Fruit fly (Drosophila melanogaster): ENCODE data around the gene eEF1gamma.
A peak's percentile ranks its signal among the peaks of the same experiment; 100 is the strongest.

Gene eEF1gamma

DNA sequence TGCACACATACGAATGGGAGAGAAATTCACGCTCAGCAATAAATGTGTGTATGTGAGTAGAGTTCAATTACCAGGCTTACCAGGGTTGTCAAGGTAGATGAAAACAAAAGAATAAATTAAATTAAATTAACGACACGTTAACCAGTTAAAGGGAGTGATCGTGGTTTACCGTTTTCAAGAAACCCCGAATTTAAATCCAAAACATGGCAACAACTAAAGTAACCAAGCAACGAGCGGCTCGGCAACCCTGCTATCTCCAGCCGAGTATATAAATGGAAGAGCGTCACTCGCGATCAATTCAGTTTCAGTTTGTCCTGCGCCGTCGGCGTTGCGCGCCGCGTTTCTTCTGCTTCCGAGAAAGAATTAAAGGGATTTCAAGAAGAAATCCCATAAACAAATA is 5.7 kb upstream of the eEF1gamma start (continued):
- TF ChIP-seq tna (GFP tag; IDR thresholded peaks at IDR 0.05; ENCODE audit: partially characterized antibody), result peak; percentile 45; the same call in 1 of the 2 replicates
- peak; percentile 95 for TF ChIP-seq TFAM (GFP tag; optimal IDR thresholded peaks at IDR 0.05)
- 0 out of 2 replicates have a peak, but pooled peaks have one; percentile 17 for TF ChIP-seq hbn (GFP tag; IDR thresholded peaks at IDR 0.05; ENCODE audit: partially characterized antibody)
- no peak for TF ChIP-seq vnd (GFP tag; IDR thresholded peaks at IDR 0.05; ENCODE audit: partially characterized antibody)
- peak; percentile 98 for TF ChIP-seq CG4404 (GFP tag; IDR thresholded peaks at IDR 0.05)
- peak; percentile 99 for TF ChIP-seq odd (GFP tag; optimal IDR thresholded peaks at IDR 0.05)
- peak; percentile 99 for TF ChIP-seq Antp (GFP tag; optimal IDR thresholded peaks at IDR 0.05)
- peak; percentile 99 for TF ChIP-seq Dad (GFP tag; optimal IDR thresholded peaks at IDR 0.05)
- TF ChIP-seq tap (tag; optimal IDR thresholded peaks at IDR 0.05), result peak; percentile 99
- TF ChIP-seq cg (GFP tag; optimal IDR thresholded peaks at IDR 0.05), result peak; percentile 85
- no peak for TF ChIP-seq nerfin-2 (GFP tag; IDR thresholded peaks at IDR 0.05; ENCODE audit: partially characterized antibody)
- no peak for TF ChIP-seq HLHmδ (GFP tag; optimal IDR thresholded peaks at IDR 0.05)
- TF ChIP-seq Ets97D (GFP tag; optimal IDR thresholded peaks at IDR 0.05), result peak; percentile 96
- peak; percentile 98 for TF ChIP-seq fd102C (GFP tag; optimal IDR thresholded peaks at IDR 0.05)
- TF ChIP-seq run (tag; optimal IDR thresholded peaks at IDR 0.05), result peak; percentile 98
- TF ChIP-seq B-H1 (GFP tag; IDR thresholded peaks at IDR 0.05), result peak; percentile 99
- TF ChIP-seq Sox100B (GFP tag; optimal IDR thresholded peaks at IDR 0.05), result peak; percentile 98
- TF ChIP-seq CG2120 (GFP tag; optimal IDR thresholded peaks at IDR 0.05), result peak; percentile 99
- TF ChIP-seq CG11695 (GFP tag; IDR thresholded peaks at IDR 0.05), result peak; percentile 99
- TF ChIP-seq CG30431 (GFP tag; optimal IDR thresholded peaks at IDR 0.05), result peak; percentile 99
- peak; percentile 99 for TF ChIP-seq Six4 (GFP tag; optimal IDR thresholded peaks at IDR 0.05)
- peak; percentile 99 for TF ChIP-seq CG1602 (GFP tag; optimal IDR thresholded peaks at IDR 0.05)
- TF ChIP-seq sob (GFP tag; IDR thresholded peaks at IDR 0.05), result peak; percentile 99
- TF ChIP-seq sd (tag; optimal IDR thresholded peaks at IDR 0.05), result peak; percentile 94
- peak; percentile 99 for TF ChIP-seq CG1647 (GFP tag; optimal IDR thresholded peaks at IDR 0.05)
- TF ChIP-seq CkIIα-i1 (GFP tag; IDR thresholded peaks at IDR 0.05), result peak; percentile 97
- 0 out of 2 replicates have a peak, but pooled peaks have one; percentile 60 for TF ChIP-seq Bgb (GFP tag; IDR thresholded peaks at IDR 0.05; ENCODE audit: partially characterized antibody)
- peak; percentile 100 for TF ChIP-seq Rfx (GFP tag; IDR thresholded peaks at IDR 0.05)
- TF ChIP-seq cwo (GFP tag; optimal IDR thresholded peaks at IDR 0.05), result peak; percentile 98
- peak; percentile 98 for TF ChIP-seq shn (GFP tag; optimal IDR thresholded peaks at IDR 0.05)
- TF ChIP-seq CG11247 (GFP tag; IDR thresholded peaks at IDR 0.05), result peak; percentile 99
- peak; percentile 99 for TF ChIP-seq CG10654 (GFP tag; optimal IDR thresholded peaks at IDR 0.05)
- peak; percentile 99 for TF ChIP-seq CG1529 (GFP tag; optimal IDR thresholded peaks at IDR 0.05)
- peak; percentile 97 for TF ChIP-seq Kr (GFP tag; optimal IDR thresholded peaks at IDR 0.05)
- peak; percentile 92 for TF ChIP-seq E2f2 (GFP tag; IDR thresholded peaks at IDR 0.05)
- peak; percentile 99 for TF ChIP-seq HLH54F (GFP tag; optimal IDR thresholded peaks at IDR 0.05)
- no peak for TF ChIP-seq hth (optimal IDR thresholded peaks at IDR 0.05)
- TF ChIP-seq abd-A (tag; optimal IDR thresholded peaks at IDR 0.05), result peak; percentile 93
- TF ChIP-seq CG18619 (GFP tag; optimal IDR thresholded peaks at IDR 0.05), result peak; percentile 99
- TF ChIP-seq jumu (GFP tag; optimal IDR thresholded peaks at IDR 0.05), result peak; percentile 98
- TF ChIP-seq CG5245 (GFP tag; optimal IDR thresholded peaks at IDR 0.05), result peak; percentile 99
- no peak for TF ChIP-seq CG1832 (GFP tag; optimal IDR thresholded peaks at IDR 0.05)
- TF ChIP-seq Sry-β (GFP tag; optimal IDR thresholded peaks at IDR 0.05), result peak; percentile 75
- TF ChIP-seq jing (GFP tag; optimal IDR thresholded peaks at IDR 0.05), result peak; percentile 98
- TF ChIP-seq kah (GFP tag; optimal IDR thresholded peaks at IDR 0.05), result peak; percentile 97
- peak; percentile 99 for TF ChIP-seq H15 (GFP tag; IDR thresholded peaks at IDR 0.05)
- TF ChIP-seq CG6813 (GFP tag; optimal IDR thresholded peaks at IDR 0.05), result peak; percentile 99
- TF ChIP-seq Hr78 (GFP tag; optimal IDR thresholded peaks at IDR 0.05), result peak in 1 of 2 experiments; percentile 96
- TF ChIP-seq Dek (tag; optimal IDR thresholded peaks at IDR 0.05), result peak; percentile 99
- TF ChIP-seq CG2202 (tag; optimal IDR thresholded peaks at IDR 0.05), result peak; percentile 99

Measured in whole organism, embryonic.